Worm (Caenorhabditis elegans): Measurements from ENCODE around the gene ZK1320.7.

Gene ZK1320.7

DNA sequence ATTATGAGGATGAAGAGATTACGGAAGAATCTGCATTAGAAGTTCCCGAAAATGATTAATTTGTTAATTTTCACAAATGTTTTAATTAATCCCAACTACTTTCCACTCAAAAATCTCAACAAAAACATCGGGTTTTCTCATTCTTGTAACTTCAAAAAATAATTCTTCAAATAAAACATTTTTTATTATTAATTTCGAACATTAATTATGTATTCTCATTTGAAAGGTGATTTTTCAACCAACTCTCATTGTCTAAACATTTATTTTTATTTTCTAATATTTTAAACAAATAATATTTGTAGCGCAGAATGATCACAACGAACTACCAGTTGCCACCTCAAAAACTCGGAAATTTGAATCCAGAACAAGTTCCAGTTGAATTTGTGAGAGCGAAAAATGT is at the start of gene ZK1320.7:
Gene ZK1320.7 (plus strand): TSS at position 301 of the 400 bp plus-strand sequence.
- no peak for TF ChIP-seq madf-2 (tag; optimal IDR thresholded peaks at IDR 0.05)
- TF ChIP-seq gmeb-2 (tag; optimal IDR thresholded peaks at IDR 0.05): no peak
- no peak for TF ChIP-seq pat-9 (tag; optimal IDR thresholded peaks at IDR 0.05)
- TF ChIP-seq unc-42 (tag; optimal IDR thresholded peaks at IDR 0.05): no peak
- no peak for TF ChIP-seq ceh-45 (GFP tag; IDR thresholded peaks at IDR 0.05)
- TF ChIP-seq elt-4 (tag; optimal IDR thresholded peaks at IDR 0.05): no peak
- no peak for TF ChIP-seq ceh-34 (tag; optimal IDR thresholded peaks at IDR 0.05)
- TF ChIP-seq fkh-10 (GFP tag; optimal IDR thresholded peaks at IDR 0.05): no peak
- TF ChIP-seq Y22D7AL.16 (tag; optimal IDR thresholded peaks at IDR 0.05): no peak
- TF ChIP-seq K02D7.2 (tag; optimal IDR thresholded peaks at IDR 0.05): no peak
- no peak for TF ChIP-seq hlh-30 (tag; optimal IDR thresholded peaks at IDR 0.05; ENCODE audit: insufficient read depth)
- no peak for TF ChIP-seq ref-2 (tag; optimal IDR thresholded peaks at IDR 0.05)
- TF ChIP-seq odd-2 (tag; optimal IDR thresholded peaks at IDR 0.05): no peak
- TF ChIP-seq syd-9 (tag; optimal IDR thresholded peaks at IDR 0.05): no peak
- no peak for TF ChIP-seq ceh-30 (tag; optimal IDR thresholded peaks at IDR 0.05)
- no peak for TF ChIP-seq tbx-7 (tag; optimal IDR thresholded peaks at IDR 0.05)
- TF ChIP-seq pros-1 (tag; optimal IDR thresholded peaks at IDR 0.05): no peak
- TF ChIP-seq che-1 (tag; optimal IDR thresholded peaks at IDR 0.05): no peak

DNA sequence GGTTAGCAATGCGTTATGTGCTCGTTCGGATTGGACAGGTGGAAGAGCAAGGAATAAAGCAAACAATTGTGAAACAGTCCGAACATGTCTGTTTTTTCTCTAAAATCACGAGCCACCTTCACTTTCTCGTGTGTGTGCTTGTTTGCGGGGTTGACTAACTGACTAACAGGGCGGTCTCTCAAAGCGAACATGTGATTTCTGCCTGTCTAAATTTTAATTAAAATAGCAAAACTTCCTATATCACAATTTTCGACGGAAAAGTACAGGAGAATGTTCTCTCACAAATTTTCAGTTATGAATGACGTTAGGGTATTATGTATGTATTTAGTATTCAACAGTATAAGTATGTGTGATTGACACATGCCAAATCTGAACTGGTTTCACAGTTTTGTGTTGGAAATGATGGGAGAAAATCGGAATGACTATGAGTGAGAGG is 49.5 kb upstream of the ZK1320.7 start:
- TF ChIP-seq rnt-1 (tag; optimal IDR thresholded peaks at IDR 0.05): no peak
- TF ChIP-seq dve-1 (tag; optimal IDR thresholded peaks at IDR 0.05): no peak
- TF ChIP-seq gmeb-2 (tag; optimal IDR thresholded peaks at IDR 0.05): no peak
- no peak for TF ChIP-seq unc-42 (tag; optimal IDR thresholded peaks at IDR 0.05)
- TF ChIP-seq ceh-6 (GFP tag; optimal IDR thresholded peaks at IDR 0.05): no peak
- TF ChIP-seq ceh-45 (GFP tag; IDR thresholded peaks at IDR 0.05): no peak
- TF ChIP-seq tbx-7 (tag; optimal IDR thresholded peaks at IDR 0.05): no peak
- no peak for TF ChIP-seq pha-2 (tag; optimal IDR thresholded peaks at IDR 0.05)
- TF ChIP-seq hlh-13 (GFP tag; optimal IDR thresholded peaks at IDR 0.05): no peak

DNA sequence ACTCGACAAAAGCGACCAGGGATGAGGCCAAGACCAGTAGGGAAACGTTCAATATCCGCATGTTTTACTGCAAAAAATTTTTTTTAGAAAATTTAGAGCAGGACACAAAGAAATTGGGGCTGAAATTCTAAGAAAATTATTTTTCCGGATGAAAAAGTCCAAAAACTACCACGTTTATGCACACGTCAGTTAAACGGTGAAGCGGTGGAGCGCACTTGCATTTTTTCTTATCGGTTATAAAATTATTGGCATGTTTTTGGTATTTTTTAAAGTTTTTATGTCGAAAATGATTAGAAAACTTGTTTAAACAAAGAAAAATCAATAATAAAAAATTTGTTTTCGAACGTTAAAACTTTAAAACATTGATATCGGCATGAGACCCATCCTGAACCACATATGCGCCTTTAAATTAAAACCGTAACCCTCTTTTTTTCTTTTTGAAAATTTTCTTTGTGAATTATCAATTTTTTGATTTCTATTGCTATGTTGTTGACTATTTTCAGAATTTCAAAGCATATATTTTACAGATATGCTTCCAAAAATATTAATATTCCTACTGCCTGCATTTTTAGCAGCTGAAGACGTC is 47.2 kb upstream of the ZK1320.7 start, which contains the start of the genes dnj-20 and ZK1307.8:
Gene dnj-20 (minus strand): TSS at position 67 of the 586 bp plus-strand sequence.
Gene ZK1307.8 (plus strand): TSS at position 504 of the 586 bp plus-strand sequence.
- TF ChIP-seq elt-2 (tag; optimal IDR thresholded peaks at IDR 0.05) (peak; percentile 9), mec-3 (tag; optimal IDR thresholded peaks at IDR 0.05; ENCODE audit: borderline replicate concordance) (no peak)

DNA sequence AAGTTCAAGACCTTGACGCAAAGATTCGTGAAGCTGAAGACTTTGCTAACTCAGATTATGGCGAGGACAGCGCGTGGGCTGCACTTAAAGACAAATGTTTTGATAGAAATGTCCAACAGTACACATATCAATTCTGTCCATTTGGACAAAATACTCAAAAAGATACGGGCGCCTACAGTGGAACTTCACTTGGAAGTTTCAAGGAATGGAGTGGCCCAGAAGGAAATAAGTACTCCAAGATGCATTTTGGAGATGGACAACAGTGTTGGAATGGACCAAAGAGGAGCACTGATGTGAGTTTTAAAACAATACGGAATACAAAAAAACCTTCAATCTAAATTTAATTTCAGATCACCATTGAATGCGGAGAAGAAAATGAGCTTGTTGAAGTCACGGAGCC is 45.5 kb upstream of the ZK1320.7 start:
- TF ChIP-seq sox-2 (GFP tag; IDR thresholded peaks at IDR 0.05) (no peak), odd-2 (tag; optimal IDR thresholded peaks at IDR 0.05) (no peak), ceh-9 (tag; optimal IDR thresholded peaks at IDR 0.05) (no peak), ztf-16 (tag; optimal IDR thresholded peaks at IDR 0.05) (no peak), ref-2 (tag; optimal IDR thresholded peaks at IDR 0.05) (no peak), nhr-232 (tag; optimal IDR thresholded peaks at IDR 0.05) (no peak), sox-4 (tag; optimal IDR thresholded peaks at IDR 0.05) (no peak), ceh-31 (tag; optimal IDR thresholded peaks at IDR 0.05) (no peak), fkh-6 (tag; optimal IDR thresholded peaks at IDR 0.05) (no peak)

DNA sequence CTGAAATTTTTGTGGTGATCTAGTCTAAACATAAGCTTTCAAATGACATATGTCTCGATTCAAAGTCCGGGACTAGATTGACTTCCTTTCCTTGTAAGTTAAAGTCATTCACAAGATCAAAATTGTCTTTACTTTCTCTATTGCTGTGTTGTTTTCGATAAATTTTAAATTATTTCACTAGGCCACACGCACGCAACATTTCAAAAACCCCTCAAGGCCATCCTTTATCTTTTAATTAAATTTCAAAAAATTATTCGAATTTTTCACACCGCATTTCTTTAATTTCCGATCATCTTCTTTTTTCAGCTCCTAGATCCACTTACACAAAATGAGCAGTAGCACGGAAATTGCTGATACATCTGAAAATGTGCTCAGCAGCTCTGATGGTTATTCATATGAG is 35.1 kb upstream of the ZK1320.7 start, which contains the start of gene ZK1307.7:
Gene ZK1307.7 (plus strand): TSS at position 301 of the 400 bp plus-strand sequence.
- TF ChIP-seq unc-3 (GFP tag; conservative IDR thresholded peaks at IDR 0.05): no peak
- no peak for TF ChIP-seq unc-3 (tag; optimal IDR thresholded peaks at IDR 0.05)
- TF ChIP-seq pros-1 (tag; optimal IDR thresholded peaks at IDR 0.05): no peak
- no peak for TF ChIP-seq pat-9 (tag; optimal IDR thresholded peaks at IDR 0.05)
- TF ChIP-seq lim-6 (tag; optimal IDR thresholded peaks at IDR 0.05): no peak

Data from whole organism, late embryonic.